Worm (Caenorhabditis elegans) whole organism, L1 larva: Measurements from ENCODE around the gene E02C12.6.

Experiments used
- dsc-1 ChIP-seq: sonication (generic microtip); optimal IDR thresholded peaks from 2 replicates; lab custom pipeline; 2016; ENCODE audit warnings: mild to moderate bottlenecking, missing genetic modification characterization, missing compliant biosample characterization
- fos-1 ChIP-seq: fragments of 150-350 bp; optimal IDR thresholded peaks from 2 replicates; lab custom pipeline; 2014; ENCODE audit warnings: missing biosample characterization, missing genetic modification characterization
- hlh-17 ChIP-seq: fragments of 200-800 bp; sonication (Bioruptor generic); optimal IDR thresholded peaks from 2 replicates; lab custom pipeline; 2018; ENCODE audit warnings: missing genetic modification characterization, mild to moderate bottlenecking, missing compliant biosample characterization, moderate library complexity, borderline replicate concordance
- mdl-1 ChIP-seq, 2 experiments: fragments of 150-350 bp; optimal IDR thresholded peaks; 2 replicates each; lab custom pipeline; 2014 to 2017; ENCODE audit warnings: missing biosample characterization in 2 of 2, missing genetic modification characterization in 2 of 2, inconsistent platforms in 1 of 2
- pag-3 ChIP-seq: sonication (generic microtip); optimal IDR thresholded peaks from 2 replicates; lab custom pipeline; 2017; ENCODE audit warnings: missing genetic modification characterization, mild to moderate bottlenecking, missing compliant biosample characterization, antibody characterized with exemption, borderline replicate concordance; ENCODE audit not compliant: insufficient read depth
- pax-3 ChIP-seq: fragments of 200-800 bp; sonication (Bioruptor generic); optimal IDR thresholded peaks from 2 replicates; lab custom pipeline; 2018; ENCODE audit warnings: mild to moderate bottlenecking, missing genetic modification characterization, moderate library complexity, missing compliant biosample characterization
- sptf-1 ChIP-seq: fragments of 150-350 bp; optimal IDR thresholded peaks from 2 replicates; lab custom pipeline; 2014; ENCODE audit warnings: missing biosample characterization, missing genetic modification characterization
- tlp-1 ChIP-seq: fragments of 150-350 bp; optimal IDR thresholded peaks from 2 replicates; lab custom pipeline; 2014; ENCODE audit warnings: missing biosample characterization, missing genetic modification characterization
- unc-130 ChIP-seq: fragments of 150-350 bp; optimal IDR thresholded peaks from 2 replicates; lab custom pipeline; 2017; ENCODE audit warnings: missing biosample characterization, missing genetic modification characterization, inconsistent platforms

The E02C12.6 gene

ce11 chrV:9321185-9321584, 49.7 kb downstream of the E02C12.6 start, which contains the start of gene F44A2.7:
Gene F44A2.7, plus strand, starts transcription at chrV:9321485.
- TF ChIP-seq pax-3 (tag; lab: Kevin White, UChicago) (no peak), fos-1 (tag; lab: Kevin White, UChicago) (no peak), pag-3 (no peak), hlh-17 (GFP tag; lab: Kevin White, UChicago) (no peak), tlp-1 (tag; lab: Kevin White, UChicago) (no peak), mdl-1 (tag; optimal IDR thresholded peaks at IDR 0.05; lab: Kevin White, UChicago) (no peak), dsc-1 (tag; lab: Kevin White, UChicago) (no peak), unc-130 (no peak), sptf-1 (tag; lab: Kevin White, UChicago) (no peak)
